Fruit fly (Drosophila melanogaster): ENCODE data around the gene CG42728.

The CG42728 gene

dm6 chr3L:15498745-15499144 lies 29.3 kb downstream of the CG42728 start, which contains the start of gene CG7275:
Gene CG7275, plus strand, starts transcription at chr3L:15498959.
- TF ChIP-seq ey (GFP tag; optimal IDR thresholded peaks at IDR 0.05) (no peak), CG32264 (GFP tag; optimal IDR thresholded peaks at IDR 0.05) (no peak), rgr (GFP tag; optimal IDR thresholded peaks at IDR 0.05) (peak; percentile 44), Vsx2 (GFP tag; optimal IDR thresholded peaks at IDR 0.05; ENCODE audit: partially characterized antibody) (no peak), Hr78 (GFP tag; optimal IDR thresholded peaks at IDR 0.05) (no peak), lola (GFP tag; optimal IDR thresholded peaks at IDR 0.05) (no peak), brk (GFP tag; optimal IDR thresholded peaks at IDR 0.05) (peak; percentile 22), pan (optimal IDR thresholded peaks at IDR 0.05) (no peak), Hnf4 (GFP tag; optimal IDR thresholded peaks at IDR 0.05) (no peak), N (GFP tag; optimal IDR thresholded peaks at IDR 0.05) (no peak), jim (GFP tag; optimal IDR thresholded peaks at IDR 0.05) (no peak), OdsH (GFP tag; optimal IDR thresholded peaks at IDR 0.05) (no peak), GATAd (GFP tag; optimal IDR thresholded peaks at IDR 0.05) (no peak), Hr83 (GFP tag; optimal IDR thresholded peaks at IDR 0.05; ENCODE audit: poor library complexity, severe bottlenecking) (no peak), usp (GFP tag; optimal IDR thresholded peaks at IDR 0.05) (no peak), br (GFP tag; optimal IDR thresholded peaks at IDR 0.05) (no peak), Myc (optimal IDR thresholded peaks at IDR 0.05) (peak; percentile 28), Abd-B (GFP tag; optimal IDR thresholded peaks at IDR 0.05) (no peak), woc (GFP tag; optimal IDR thresholded peaks at IDR 0.05) (no peak), Sp1 (GFP tag; optimal IDR thresholded peaks at IDR 0.05) (no peak)

DNA sequence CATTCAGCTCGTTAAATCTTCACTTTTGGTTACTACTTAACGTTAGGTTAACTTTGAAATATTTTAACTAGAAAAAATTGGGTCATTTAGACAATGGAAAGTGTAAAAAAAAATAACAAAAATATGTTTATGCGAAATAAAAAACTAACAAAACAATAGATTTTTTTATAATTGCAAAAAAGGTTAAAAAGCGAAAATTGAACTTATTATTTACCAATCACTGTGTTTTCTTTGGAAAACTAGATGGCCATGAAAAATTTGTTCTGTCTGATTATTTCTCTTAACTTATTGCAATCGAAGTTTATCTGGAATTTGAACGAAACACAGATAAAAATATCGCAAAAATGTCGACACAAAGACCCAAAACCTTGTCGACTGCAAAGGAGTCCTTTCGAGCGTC lies 30.1 kb downstream of the CG42728 start, which contains the start of gene CG7276:
Gene CG7276 (plus strand): TSS at position 301 of the 400 bp plus-strand sequence.
- TF ChIP-seq Hnf4 (GFP tag; optimal IDR thresholded peaks at IDR 0.05) (no peak), sv (GFP tag; optimal IDR thresholded peaks at IDR 0.05) (no peak), tai (GFP tag; optimal IDR thresholded peaks at IDR 0.05) (no peak), jim (GFP tag; optimal IDR thresholded peaks at IDR 0.05) (no peak), foxo (GFP tag; optimal IDR thresholded peaks at IDR 0.05) (no peak), Dfd (GFP tag; optimal IDR thresholded peaks at IDR 0.05) (no peak), Jra (GFP tag; optimal IDR thresholded peaks at IDR 0.05) (no peak), Dif (GFP tag; optimal IDR thresholded peaks at IDR 0.05; ENCODE audit: partially characterized antibody) (no peak), Myc (optimal IDR thresholded peaks at IDR 0.05) (no peak), Sp1 (GFP tag; optimal IDR thresholded peaks at IDR 0.05) (no peak), Abd-B (GFP tag; optimal IDR thresholded peaks at IDR 0.05) (no peak), sage (GFP tag; optimal IDR thresholded peaks at IDR 0.05) (no peak), rgr (GFP tag; optimal IDR thresholded peaks at IDR 0.05) (no peak), Hr83 (GFP tag; optimal IDR thresholded peaks at IDR 0.05; ENCODE audit: poor library complexity, severe bottlenecking) (no peak), brk (GFP tag; optimal IDR thresholded peaks at IDR 0.05) (no peak), psq (GFP tag; optimal IDR thresholded peaks at IDR 0.05) (no peak)

DNA sequence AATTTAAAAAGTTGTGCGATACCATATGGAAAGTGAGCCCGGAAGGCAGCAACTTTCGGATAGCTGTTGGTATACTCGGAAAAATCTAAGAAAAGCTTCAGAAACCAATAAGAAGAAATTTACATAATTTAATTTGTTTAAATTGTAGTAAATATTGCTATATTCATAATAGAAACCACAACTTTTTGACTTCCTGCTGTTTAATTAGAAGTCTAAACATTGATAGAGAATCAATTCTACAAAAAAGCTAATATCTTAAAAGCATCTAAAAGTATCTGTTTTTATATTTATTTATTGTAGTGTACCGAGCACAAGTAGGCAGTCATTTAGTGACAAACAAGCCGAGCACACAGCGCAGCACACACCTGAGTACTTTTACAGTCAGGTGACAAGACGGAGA lies 31.7 kb downstream of the CG42728 start, which contains the start of gene CG13455:
Gene CG13455 (plus strand): TSS at position 301 of the 400 bp plus-strand sequence.
- TF ChIP-seq CrebA (GFP tag; optimal IDR thresholded peaks at IDR 0.05; ENCODE audit: borderline replicate concordance) (no peak), N (GFP tag; optimal IDR thresholded peaks at IDR 0.05) (no peak), GATAd (GFP tag; optimal IDR thresholded peaks at IDR 0.05) (no peak), dmrt93B (GFP tag; optimal IDR thresholded peaks at IDR 0.05) (no peak)

dm6 chr3L:15495449-15495848 lies 32.5 kb downstream of the CG42728 start, which contains the start of gene CG12355:
Gene CG12355, minus strand, starts transcription at chr3L:15495549.
- TF ChIP-seq Dif (GFP tag; optimal IDR thresholded peaks at IDR 0.05; ENCODE audit: partially characterized antibody) (no peak), Dfd (GFP tag; optimal IDR thresholded peaks at IDR 0.05) (no peak), rgr (GFP tag; optimal IDR thresholded peaks at IDR 0.05) (no peak), Hr78 (GFP tag; optimal IDR thresholded peaks at IDR 0.05) (no peak), dl (GFP tag; optimal IDR thresholded peaks at IDR 0.05; ENCODE audit: insufficient read depth in 1 of 2, partially characterized antibody in 2 of 2) (no peak), sage (GFP tag; optimal IDR thresholded peaks at IDR 0.05) (no peak), woc (GFP tag; optimal IDR thresholded peaks at IDR 0.05) (no peak), brk (GFP tag; optimal IDR thresholded peaks at IDR 0.05) (no peak), Mio (GFP tag; optimal IDR thresholded peaks at IDR 0.05) (no peak), foxo (GFP tag; optimal IDR thresholded peaks at IDR 0.05) (no peak), CG9705 (GFP tag; optimal IDR thresholded peaks at IDR 0.05) (no peak), CG32264 (GFP tag; optimal IDR thresholded peaks at IDR 0.05) (no peak), dmrt93B (GFP tag; optimal IDR thresholded peaks at IDR 0.05) (no peak), Sp1 (GFP tag; optimal IDR thresholded peaks at IDR 0.05) (no peak), h (GFP tag; optimal IDR thresholded peaks at IDR 0.05) (no peak), Hnf4 (GFP tag; optimal IDR thresholded peaks at IDR 0.05) (no peak), psq (GFP tag; optimal IDR thresholded peaks at IDR 0.05) (no peak), fru (GFP tag; optimal IDR thresholded peaks at IDR 0.05) (no peak)

Data from whole organism, wandering third instar larva.